Worm (Caenorhabditis elegans) whole organism, L3 larva: ENCODE measurements around the gene dnj-26.

Experiments
- aly-2 ChIP-seq: fragments of 150-350 bp; optimal IDR thresholded peaks from 2 replicates; lab custom pipeline; 2014; ENCODE audit warnings: missing biosample characterization, missing genetic modification characterization
- egl-27 ChIP-seq: sonication (generic microtip); optimal IDR thresholded peaks from 4 replicates; lab custom pipeline; 2017; ENCODE audit warnings: missing biosample characterization, missing genetic modification reagents, missing genetic modification characterization
- egl-5 ChIP-seq: fragments of 150-350 bp; optimal IDR thresholded peaks from 2 replicates; lab custom pipeline; 2017; ENCODE audit warnings: missing biosample characterization, missing genetic modification reagents, missing genetic modification characterization, inconsistent platforms
- elt-1 ChIP-seq: fragments of 150-350 bp; optimal IDR thresholded peaks from 2 replicates; lab custom pipeline; 2014; ENCODE audit warnings: missing biosample characterization, missing genetic modification characterization
- eor-1 ChIP-seq, 2 experiments: fragments of 150-350 bp; optimal IDR thresholded peaks; 2 replicates each; lab custom pipeline; 2014 to 2018; ENCODE audit warnings: missing biosample characterization in 2 of 2, missing genetic modification characterization in 2 of 2
- fos-1 ChIP-seq: fragments of 150-350 bp; optimal IDR thresholded peaks from 2 replicates; lab custom pipeline; 2014; ENCODE audit warnings: missing biosample characterization, missing genetic modification characterization
- nhr-12 ChIP-seq: fragments of 150-350 bp; optimal IDR thresholded peaks from 2 replicates; lab custom pipeline; 2014; ENCODE audit warnings: missing biosample characterization, missing genetic modification characterization
- nhr-67 ChIP-seq: fragments of 150-350 bp; optimal IDR thresholded peaks from 2 replicates; lab custom pipeline; 2014; ENCODE audit warnings: missing biosample characterization, missing genetic modification characterization
- pqm-1 ChIP-seq: fragments of 150-350 bp; optimal IDR thresholded peaks from 2 replicates; lab custom pipeline; 2017; ENCODE audit warnings: missing biosample characterization, missing genetic modification characterization, inconsistent platforms
- skn-1 ChIP-seq: fragments of 150-350 bp; optimal IDR thresholded peaks from 2 replicates; lab custom pipeline; 2014; ENCODE audit warnings: missing biosample characterization, missing genetic modification characterization
- zag-1 ChIP-seq: fragments of 150-350 bp; optimal IDR thresholded peaks from 2 replicates; lab custom pipeline; 2014; ENCODE audit warnings: missing biosample characterization, missing genetic modification characterization
- ztf-4 ChIP-seq: fragments of 150-350 bp; optimal IDR thresholded peaks from 2 replicates; lab custom pipeline; 2014; ENCODE audit warnings: missing biosample characterization, missing genetic modification characterization

ce11 chrIV:12212814-12213213 is 39.7 kb downstream of the dnj-26 start:
- no peak for TF ChIP-seq ztf-4 (tag; lab: Kevin White, UChicago)
- no peak for TF ChIP-seq zag-1 (tag; lab: Kevin White, UChicago)
- no peak for TF ChIP-seq eor-1 (tag; optimal IDR thresholded peaks at IDR 0.05; lab: Kevin White, UChicago)
- TF ChIP-seq elt-1 (tag; lab: Kevin White, UChicago): no peak
- no peak for TF ChIP-seq egl-5 (tag; lab: Kevin White, UChicago)
- TF ChIP-seq pqm-1 (tag; lab: Kevin White, UChicago): no peak
- TF ChIP-seq skn-1 (tag; lab: Kevin White, UChicago): no peak
- TF ChIP-seq egl-27 (tag; lab: Kevin White, UChicago): no peak
- TF ChIP-seq nhr-67: no peak
- no peak for TF ChIP-seq aly-2 (tag; lab: Kevin White, UChicago)
- no peak for TF ChIP-seq nhr-12 (tag; lab: Kevin White, UChicago)
- TF ChIP-seq fos-1 (tag; lab: Kevin White, UChicago): no peak
